Fruit fly (Drosophila melanogaster) whole organism, pupa: ENCODE measurements around the gene Tti1.

Experiments used
- CG12605 ChIP-seq: fragments of 200-800 bp; sonication (Bioruptor generic); IDR thresholded peaks from 2 replicates; pipeline ENCODE4 v1.3.6; 2022; ENCODE audit warnings: missing biosample characterization, missing genetic modification characterization
- CG14655 ChIP-seq: fragments of 200-800 bp; sonication (Bioruptor generic); optimal IDR thresholded peaks from 3 replicates; lab custom pipeline; 2017; ENCODE audit warnings: mild to moderate bottlenecking, missing biosample characterization, missing genetic modification reagents, missing genetic modification characterization
- CG15710 ChIP-seq: fragments of 200-800 bp; sonication (Bioruptor generic); optimal IDR thresholded peaks from 2 replicates; lab custom pipeline; 2018; ENCODE audit warnings: missing biosample characterization, mild to moderate bottlenecking, missing genetic modification characterization, moderate library complexity
- CG17806 ChIP-seq: fragments of 200-800 bp; sonication (Bioruptor generic); optimal IDR thresholded peaks from 2 replicates; lab custom pipeline; 2018; ENCODE audit warnings: missing biosample characterization, mild to moderate bottlenecking, missing genetic modification characterization, moderate library complexity
- CG34367 ChIP-seq: fragments of 200-800 bp; sonication (Bioruptor generic); optimal IDR thresholded peaks from 2 replicates; lab custom pipeline; 2018; ENCODE audit warnings: missing biosample characterization, mild to moderate bottlenecking, missing genetic modification characterization
- CG4496 ChIP-seq: fragments of 200-800 bp; sonication (Bioruptor generic); IDR thresholded peaks from 3 replicates; pipeline ENCODE4 v1.3.6; 2022; ENCODE audit warnings: missing biosample characterization, missing genetic modification characterization
- CG8301 ChIP-seq: fragments of 200-800 bp; sonication (Bioruptor generic); optimal IDR thresholded peaks from 2 replicates; lab custom pipeline; 2018; ENCODE audit warnings: missing biosample characterization, mild to moderate bottlenecking, missing genetic modification characterization
- EcR ChIP-seq: fragments of 200-800 bp; sonication (Bioruptor generic); optimal IDR thresholded peaks from 3 replicates; lab custom pipeline; 2019; ENCODE audit warnings: missing biosample characterization, missing genetic modification characterization, mild to moderate bottlenecking, moderate library complexity, missing genetic modification reagents
- Ets98B ChIP-seq: fragments of 200-800 bp; sonication (Bioruptor generic); IDR thresholded peaks from 2 replicates; pipeline ENCODE4 v1.3.6; 2022; ENCODE audit warnings: missing biosample characterization, missing genetic modification characterization
- Pif1A ChIP-seq: fragments of 200-800 bp; sonication (Bioruptor generic); optimal IDR thresholded peaks from 3 replicates; lab custom pipeline; 2016; ENCODE audit warnings: missing biosample characterization, missing genetic modification characterization
- Pif1B ChIP-seq: fragments of 200-800 bp; sonication (Bioruptor generic); optimal IDR thresholded peaks from 3 replicates; lab custom pipeline; 2016; ENCODE audit warnings: missing biosample characterization, missing genetic modification characterization
- Snoo ChIP-seq: fragments of 200-800 bp; sonication (Bioruptor generic); optimal IDR thresholded peaks from 3 replicates; lab custom pipeline; 2017; ENCODE audit warnings: missing biosample characterization, mild to moderate bottlenecking, missing genetic modification characterization, inconsistent platforms
- fd96Ca ChIP-seq: fragments of 200-800 bp; sonication (Bioruptor generic); IDR thresholded peaks from 3 replicates; pipeline ENCODE4 v1.3.6; 2022; ENCODE audit warnings: missing biosample characterization, missing genetic modification characterization
- rn ChIP-seq: fragments of 200-800 bp; sonication (Bioruptor generic); IDR thresholded peaks from 2 replicates; pipeline ENCODE4 v1.3.6; 2022; ENCODE audit warnings: missing biosample characterization, missing genetic modification characterization

DNA sequence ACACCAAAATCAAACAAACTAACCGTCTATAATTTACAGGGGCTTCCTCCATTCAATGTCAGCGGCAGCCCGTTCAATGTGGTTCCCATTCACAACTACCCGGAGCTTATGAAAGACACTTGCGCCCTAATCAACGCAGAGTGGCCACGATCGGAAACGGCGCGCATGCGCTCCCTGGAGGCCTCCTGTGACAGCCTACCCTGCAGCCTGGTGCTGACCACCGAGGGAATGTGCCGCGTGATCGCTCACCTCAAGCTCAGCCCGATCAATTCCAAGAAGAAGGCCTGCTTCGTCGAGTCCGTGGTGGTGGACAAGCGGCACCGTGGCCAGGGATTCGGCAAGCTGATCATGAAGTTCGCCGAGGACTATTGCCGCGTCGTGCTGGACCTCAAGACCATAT lies 14.4 kb upstream of the Tti1 start, which contains the start of gene MED6:
- no peak for TF ChIP-seq CG17806
- no peak for TF ChIP-seq CG12605 (GFP tag; lab: Robert Waterston, UW)
- no peak for TF ChIP-seq EcR (GFP tag; lab: Kevin White, UChicago)
- no peak for TF ChIP-seq CG8301
- TF ChIP-seq rn (GFP tag; lab: Robert Waterston, UW) = no peak
- no peak for TF ChIP-seq CG4496
- no peak for TF ChIP-seq fd96Ca (GFP tag; lab: Robert Waterston, UW)
- no peak for TF ChIP-seq Pif1A (GFP tag; lab: Kevin White, UChicago)
- no peak for TF ChIP-seq CG14655 (GFP tag; lab: Kevin White, UChicago)
- TF ChIP-seq CG34367 = no peak
- TF ChIP-seq Ets98B (GFP tag; lab: Robert Waterston, UW) = no peak
- TF ChIP-seq CG15710 (tag; lab: Kevin White, UChicago) = no peak
- TF ChIP-seq Snoo = no peak
- no peak for TF ChIP-seq Pif1B (GFP tag; lab: Kevin White, UChicago)
